Worm (Caenorhabditis elegans): ENCODE results near the gene C55A6.3.

Gene C55A6.3

ce11 chrV:11500980-11501379, 12.4 kb downstream of the C55A6.3 start:
- TF ChIP-seq duxl-1 (tag; optimal IDR thresholded peaks at IDR 0.05; ENCODE audit: poor library complexity): no peak
- TF ChIP-seq nhr-102 (tag; optimal IDR thresholded peaks at IDR 0.05): no peak
- TF ChIP-seq nhr-41 (GFP tag; IDR thresholded peaks at IDR 0.05): no peak
- no peak for TF ChIP-seq ctbp-1 (GFP tag; IDR thresholded peaks at IDR 0.05)
- no peak for TF ChIP-seq zip-11 (GFP tag; IDR thresholded peaks at IDR 0.05)
- TF ChIP-seq lim-7 (GFP tag; IDR thresholded peaks at IDR 0.05): no peak
- TF ChIP-seq hlh-11 (tag; optimal IDR thresholded peaks at IDR 0.05): peak; percentile 52
- TF ChIP-seq fkh-10 (GFP tag; optimal IDR thresholded peaks at IDR 0.05): no peak
- peak; percentile 30 for TF ChIP-seq dmd-6 (GFP tag; IDR thresholded peaks at IDR 0.05)
- TF ChIP-seq mdt-29 (GFP tag; IDR thresholded peaks at IDR 0.05): no peak
- no peak for TF ChIP-seq ceh-62 (tag; optimal IDR thresholded peaks at IDR 0.05)
- no peak for TF ChIP-seq egl-43 (GFP tag; IDR thresholded peaks at IDR 0.05)
- TF ChIP-seq lin-1 (GFP tag; IDR thresholded peaks at IDR 0.05): no peak
- TF ChIP-seq nhr-10 (tag; optimal IDR thresholded peaks at IDR 0.05): no peak
- no peak for TF ChIP-seq ces-1 (GFP tag; optimal IDR thresholded peaks at IDR 0.05)
- TF ChIP-seq dve-1 (tag; optimal IDR thresholded peaks at IDR 0.05; ENCODE audit: insufficient read depth): peak; percentile 18
- no peak for TF ChIP-seq aha-1 (tag)
- TF ChIP-seq nhr-28 (tag; optimal IDR thresholded peaks at IDR 0.05): peak; percentile 44
- no peak for TF ChIP-seq R02D3.7 (tag; optimal IDR thresholded peaks at IDR 0.05)
- TF ChIP-seq unc-39 (tag; optimal IDR thresholded peaks at IDR 0.05): no peak
- TF ChIP-seq vab-7 (GFP tag; IDR thresholded peaks at IDR 0.05): no peak
- TF ChIP-seq zfp-3 (GFP tag; conservative IDR thresholded peaks at IDR 0.05): no peak

- peak; percentile 22 for TF ChIP-seq nhr-28 (tag; optimal IDR thresholded peaks at IDR 0.05)
- peak in 1 of 2 experiments; percentile 92 for TF ChIP-seq unc-62 (GFP tag; optimal IDR thresholded peaks at IDR 0.05 in 1 of 2)
- TF ChIP-seq unc-62 (tag; optimal IDR thresholded peaks at IDR 0.05): no peak
- TF ChIP-seq mxl-3 (GFP tag; optimal IDR thresholded peaks at IDR 0.05): peak; percentile 9
- no peak for TF ChIP-seq dpl-1 (GFP tag; optimal IDR thresholded peaks at IDR 0.05)
Observed at ce11 chrV:11499786-11500185, 13.5 kb downstream of the C55A6.3 start.

ce11 chrV:11497475-11497874, 15.9 kb downstream of the C55A6.3 start:
- TF ChIP-seq unc-62 (GFP tag; optimal IDR thresholded peaks at IDR 0.05 in 1 of 2) (peak in 1 of 2 experiments; percentile 92), unc-62 (tag; optimal IDR thresholded peaks at IDR 0.05) (no peak), F26F4.8 (GFP tag; conservative IDR thresholded peaks at IDR 0.05) (no peak)

- no peak for TF ChIP-seq mdl-1 (tag; optimal IDR thresholded peaks at IDR 0.05)
- TF ChIP-seq lin-39 (tag; optimal IDR thresholded peaks at IDR 0.05): no peak
- TF ChIP-seq php-3 (GFP tag; IDR thresholded peaks at IDR 0.05): no peak
- TF ChIP-seq Y75B8A.6 (GFP tag; IDR thresholded peaks at IDR 0.05): no peak
- TF ChIP-seq nhr-28 (tag; optimal IDR thresholded peaks at IDR 0.05): no peak
- no peak for TF ChIP-seq madf-9 (GFP tag; conservative IDR thresholded peaks at IDR 0.05)
- no peak for TF ChIP-seq daf-16 (GFP tag; optimal IDR thresholded peaks at IDR 0.05)
- no peak for TF ChIP-seq daf-16 (tag; optimal IDR thresholded peaks at IDR 0.05)
- no peak for TF ChIP-seq mep-1 (tag; optimal IDR thresholded peaks at IDR 0.05)
- no peak for TF ChIP-seq rbr-2 (tag; optimal IDR thresholded peaks at IDR 0.05)
- no peak for TF ChIP-seq ceh-28 (tag; optimal IDR thresholded peaks at IDR 0.05)
- no peak for TF ChIP-seq egl-27 (tag; optimal IDR thresholded peaks at IDR 0.05)
- no peak for TF ChIP-seq madf-5 (GFP tag; IDR thresholded peaks at IDR 0.05)
- TF ChIP-seq pqm-1 (tag; optimal IDR thresholded peaks at IDR 0.05): no peak
- no peak for TF ChIP-seq nhr-41 (GFP tag; IDR thresholded peaks at IDR 0.05)
- TF ChIP-seq lir-3 (tag; optimal IDR thresholded peaks at IDR 0.05): no peak
- TF ChIP-seq ceh-32 (tag; optimal IDR thresholded peaks at IDR 0.05; ENCODE audit: poor library complexity): no peak
- no peak for TF ChIP-seq zip-2 (tag; optimal IDR thresholded peaks at IDR 0.05)
Observed at ce11 chrV:11496283-11496682, 17.0 kb downstream of the C55A6.3 start, which contains the start of gene htrl-1. htrl-1 (minus strand) TSS chrV:11496383.
